Worm (Caenorhabditis elegans): Measurements from ENCODE around the gene madf-4.

DNA sequence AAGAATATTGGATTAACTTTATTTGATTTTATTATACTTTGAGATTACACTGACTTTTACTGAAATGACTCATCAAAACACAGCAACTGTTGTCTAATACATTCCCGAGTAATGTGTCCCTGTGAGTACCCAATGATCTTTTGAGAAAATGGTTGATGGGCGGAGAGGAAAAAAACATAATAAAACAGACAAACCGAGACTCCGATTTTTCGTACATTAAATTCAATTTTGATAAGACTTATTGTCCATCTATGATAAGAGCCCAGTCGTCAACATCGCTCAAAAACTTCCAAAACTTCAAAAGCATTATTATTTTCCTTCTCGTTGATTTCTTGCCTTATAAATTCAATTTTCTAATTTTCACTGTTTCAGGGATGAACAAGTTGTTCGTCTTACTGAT lies 11.4 kb downstream of the madf-4 start, which contains the start of gene ttr-46:
- TF ChIP-seq lsy-2 (tag; optimal IDR thresholded peaks at IDR 0.05) (no peak), snpc-4 (tag; optimal IDR thresholded peaks at IDR 0.05) (no peak), nhr-237 (tag; optimal IDR thresholded peaks at IDR 0.05) (no peak)

All from whole organism, L2 larva.